Fruit fly (Drosophila melanogaster) whole organism, embryonic: ENCODE data around the gene Dmtn.
A peak's percentile ranks its signal among the peaks of the same experiment; 100 is the strongest.

Experiments used
- Antp ChIP-seq: fragments of 200-800 bp; sonication (Bioruptor generic); optimal IDR thresholded peaks from 3 replicates; lab custom pipeline; 2016; ENCODE audit warnings: missing biosample characterization, missing genetic modification characterization
- Atf3 ChIP-seq: fragments of 200-800 bp; sonication (Bioruptor generic); optimal IDR thresholded peaks from 3 replicates; lab custom pipeline; 2016; ENCODE audit warnings: missing biosample characterization, missing genetic modification characterization
- CG10267 ChIP-seq: fragments of 200-800 bp; sonication (Bioruptor generic); optimal IDR thresholded peaks from 2 replicates; lab custom pipeline; 2018; ENCODE audit warnings: missing biosample characterization, mild to moderate bottlenecking, missing genetic modification characterization, moderate library complexity
- CG10543 ChIP-seq: fragments of 200-800 bp; sonication (Bioruptor generic); optimal IDR thresholded peaks from 3 replicates; lab custom pipeline; 2017; ENCODE audit warnings: missing biosample characterization, mild to moderate bottlenecking, missing genetic modification characterization, moderate library complexity
- CG11085 ChIP-seq: fragments of 200-800 bp; sonication (Bioruptor generic); IDR thresholded peaks from 2 replicates; pipeline ENCODE4 v1.3.6; 2022; ENCODE audit warnings: missing biosample characterization, missing genetic modification characterization
- CG11723 ChIP-seq: fragments of 200-800 bp; sonication (Bioruptor generic); optimal IDR thresholded peaks from 2 replicates; lab custom pipeline; 2017; ENCODE audit warnings: missing biosample characterization, mild to moderate bottlenecking, missing genetic modification characterization
- CG13296 ChIP-seq: fragments of 200-800 bp; sonication (Bioruptor generic); optimal IDR thresholded peaks from 3 replicates; lab custom pipeline; 2018; ENCODE audit warnings: missing biosample characterization, mild to moderate bottlenecking, missing genetic modification characterization
- CG30020 ChIP-seq: fragments of 200-800 bp; optimal IDR thresholded peaks from 2 replicates; lab custom pipeline; 2019; ENCODE audit warnings: missing biosample characterization, mild to moderate bottlenecking, missing genetic modification characterization, moderate library complexity
- CG3407 ChIP-seq: fragments of 200-800 bp; sonication (Bioruptor generic); optimal IDR thresholded peaks from 2 replicates; lab custom pipeline; 2018; ENCODE audit warnings: missing biosample characterization, mild to moderate bottlenecking, missing genetic modification characterization
- CG6689 ChIP-seq: fragments of 200-800 bp; sonication (Bioruptor generic); IDR thresholded peaks from 2 replicates; pipeline ENCODE4 v1.3.6; 2022; ENCODE audit warnings: missing biosample characterization, missing genetic modification characterization
- CG6791 ChIP-seq: fragments of 200-800 bp; sonication (Bioruptor generic); IDR thresholded peaks from 3 replicates; pipeline ENCODE4 v1.3.6; 2022; ENCODE audit warnings: missing biosample characterization, missing genetic modification characterization; ENCODE audit not compliant: partially characterized antibody
- CG7987 ChIP-seq: fragments of 200-800 bp; sonication (Bioruptor generic); optimal IDR thresholded peaks from 2 replicates; lab custom pipeline; 2018; ENCODE audit warnings: missing biosample characterization, mild to moderate bottlenecking, missing genetic modification characterization, moderate library complexity
- CTCF ChIP-seq: fragments of 200-800 bp; sonication (Bioruptor generic); optimal IDR thresholded peaks from 2 replicates; lab custom pipeline; 2017; ENCODE audit warnings: missing biosample characterization, mild to moderate bottlenecking, missing genetic modification characterization, moderate library complexity
- Dref ChIP-seq: fragments of 200-800 bp; sonication (Bioruptor generic); IDR thresholded peaks from 2 replicates; pipeline ENCODE4 v1.3.6; 2022; ENCODE audit warnings: missing biosample characterization, missing genetic modification characterization
- Drgx ChIP-seq: fragments of 200-800 bp; sonication (Bioruptor generic); IDR thresholded peaks from 2 replicates; pipeline ENCODE4 v1.3.6; 2022; ENCODE audit warnings: missing biosample characterization, missing genetic modification characterization
- E2f1 ChIP-seq: fragments of 200-800 bp; sonication (Bioruptor generic); IDR thresholded peaks from 2 replicates; pipeline ENCODE4 v1.3.6; 2022; ENCODE audit warnings: missing biosample characterization, missing genetic modification characterization
- ERR ChIP-seq: fragments of 200-800 bp; sonication (Bioruptor generic); optimal IDR thresholded peaks from 2 replicates; lab custom pipeline; 2016; ENCODE audit warnings: missing biosample characterization, missing genetic modification characterization
- H2.0 ChIP-seq: fragments of 200-800 bp; sonication (Bioruptor generic); IDR thresholded peaks from 2 replicates; pipeline ENCODE4 v1.3.6; 2022; ENCODE audit warnings: missing biosample characterization, missing genetic modification characterization
- Hr51 ChIP-seq, 2 experiments: fragments of 200-800 bp; sonication (Bioruptor generic); optimal IDR thresholded peaks; 2 replicates in 1 of 2; 3 replicates in 1 of 2; lab custom pipeline; 2016 to 2018; ENCODE audit warnings: missing biosample characterization in 2 of 2, missing genetic modification characterization in 2 of 2, mild to moderate bottlenecking in 1 of 2, moderate library complexity in 1 of 2
- NFAT ChIP-seq: fragments of 200-800 bp; sonication (Bioruptor generic); IDR thresholded peaks from 2 replicates; pipeline ENCODE4 v1.3.6; 2022; ENCODE audit warnings: missing biosample characterization, missing genetic modification characterization
- Nf-YA ChIP-seq: fragments of 200-800 bp; sonication (Bioruptor generic); IDR thresholded peaks from 2 replicates; pipeline ENCODE4 v1.3.6; 2022; ENCODE audit warnings: missing biosample characterization, missing genetic modification characterization
- Oli ChIP-seq: fragments of 200-800 bp; sonication (Bioruptor generic); optimal IDR thresholded peaks from 2 replicates; lab custom pipeline; 2018; ENCODE audit warnings: missing biosample characterization, mild to moderate bottlenecking, missing genetic modification characterization, moderate library complexity
- Spps ChIP-seq: fragments of 200-800 bp; sonication (Bioruptor generic); optimal IDR thresholded peaks from 2 replicates; lab custom pipeline; 2018; ENCODE audit warnings: missing biosample characterization, mild to moderate bottlenecking, missing genetic modification characterization
- ap ChIP-seq: fragments of 200-800 bp; sonication (Bioruptor generic); IDR thresholded peaks from 2 replicates; pipeline ENCODE4 v1.3.6; 2022; ENCODE audit warnings: missing biosample characterization, missing genetic modification characterization
- chm ChIP-seq: fragments of 200-800 bp; sonication (Bioruptor generic); IDR thresholded peaks from 2 replicates; pipeline ENCODE4 v1.3.6; 2022; ENCODE audit warnings: missing biosample characterization, missing genetic modification characterization
- crol ChIP-seq: fragments of 200-800 bp; sonication (Bioruptor generic); IDR thresholded peaks from 2 replicates; pipeline ENCODE4 v1.3.6; 2022; ENCODE audit warnings: missing biosample characterization, missing genetic modification characterization
- disco-r ChIP-seq: fragments of 200-800 bp; sonication (Bioruptor generic); optimal IDR thresholded peaks from 2 replicates; lab custom pipeline; 2016; ENCODE audit warnings: missing biosample characterization, missing genetic modification characterization
- ewg ChIP-seq: fragments of 200-800 bp; sonication (Bioruptor generic); optimal IDR thresholded peaks from 3 replicates; lab custom pipeline; 2017; ENCODE audit warnings: mild to moderate bottlenecking, missing biosample characterization, missing genetic modification reagents, missing genetic modification characterization
- gce ChIP-seq: fragments of 200-800 bp; sonication (Bioruptor generic); IDR thresholded peaks from 3 replicates; pipeline ENCODE4 v1.3.6; 2022; ENCODE audit warnings: missing biosample characterization, missing genetic modification characterization
- gem ChIP-seq: fragments of 200-800 bp; sonication (Bioruptor generic); optimal IDR thresholded peaks from 2 replicates; lab custom pipeline; 2019; ENCODE audit warnings: missing biosample characterization, mild to moderate bottlenecking, missing genetic modification characterization, moderate library complexity
- ham ChIP-seq: fragments of 200-800 bp; sonication (Bioruptor generic); IDR thresholded peaks from 2 replicates; pipeline ENCODE4 v1.3.6; 2022; ENCODE audit warnings: missing biosample characterization, missing genetic modification characterization
- hbn ChIP-seq: fragments of 200-800 bp; sonication (Bioruptor generic); IDR thresholded peaks from 2 replicates; pipeline ENCODE4 v1.3.6; 2022; ENCODE audit warnings: missing biosample characterization, missing genetic modification characterization; ENCODE audit not compliant: partially characterized antibody
- inv ChIP-seq: fragments of 200-800 bp; sonication (Bioruptor generic); IDR thresholded peaks from 2 replicates; pipeline ENCODE4 v1.3.6; 2022; ENCODE audit warnings: missing biosample characterization, missing genetic modification characterization; ENCODE audit not compliant: partially characterized antibody
- klu ChIP-seq: fragments of 200-800 bp; sonication (Bioruptor generic); IDR thresholded peaks from 2 replicates; pipeline ENCODE4 v1.3.6; 2022; ENCODE audit warnings: missing biosample characterization, missing genetic modification characterization
- mirr ChIP-seq: fragments of 200-800 bp; sonication (Bioruptor generic); optimal IDR thresholded peaks from 3 replicates; lab custom pipeline; 2018; ENCODE audit warnings: missing biosample characterization, mild to moderate bottlenecking, missing genetic modification characterization
- odd ChIP-seq: fragments of 200-800 bp; sonication (Bioruptor generic); optimal IDR thresholded peaks from 2 replicates; lab custom pipeline; 2017; ENCODE audit warnings: missing biosample characterization, mild to moderate bottlenecking, missing genetic modification characterization
- pfk ChIP-seq: fragments of 200-800 bp; sonication (Bioruptor generic); optimal IDR thresholded peaks from 2 replicates; lab custom pipeline; 2018; ENCODE audit warnings: missing biosample characterization, mild to moderate bottlenecking, missing genetic modification characterization, moderate library complexity
- pho ChIP-seq: fragments of 200-800 bp; sonication (Bioruptor generic); optimal IDR thresholded peaks from 2 replicates; lab custom pipeline; 2016; ENCODE audit warnings: missing biosample characterization, missing genetic modification characterization
- pros ChIP-seq: fragments of 200-800 bp; sonication (Bioruptor generic); optimal IDR thresholded peaks from 3 replicates; lab custom pipeline; 2019; ENCODE audit warnings: missing biosample characterization, mild to moderate bottlenecking, missing genetic modification characterization, moderate library complexity
- pzg ChIP-seq: fragments of 200-800 bp; sonication (Bioruptor generic); optimal IDR thresholded peaks from 3 replicates; lab custom pipeline; 2018; ENCODE audit warnings: missing biosample characterization, mild to moderate bottlenecking, missing genetic modification characterization, moderate library complexity
- stwl ChIP-seq: fragments of 200-800 bp; sonication (Bioruptor generic); optimal IDR thresholded peaks from 3 replicates; lab custom pipeline; 2018; ENCODE audit warnings: missing biosample characterization, mild to moderate bottlenecking, missing genetic modification characterization, moderate library complexity
- toy ChIP-seq: fragments of 200-800 bp; sonication (Bioruptor generic); IDR thresholded peaks from 2 replicates; pipeline ENCODE4 v1.3.6; 2022; ENCODE audit warnings: missing biosample characterization, missing genetic modification characterization
- unc-4 ChIP-seq: fragments of 200-800 bp; sonication (Bioruptor generic); IDR thresholded peaks from 2 replicates; pipeline ENCODE4 v1.3.6; 2022; ENCODE audit warnings: missing biosample characterization, missing genetic modification characterization; ENCODE audit not compliant: partially characterized antibody
- wor ChIP-seq: fragments of 200-800 bp; sonication (Bioruptor generic); IDR thresholded peaks from 2 replicates; pipeline ENCODE4 v1.3.6; 2022; ENCODE audit warnings: missing biosample characterization, missing genetic modification characterization
- zen2 ChIP-seq: fragments of 200-800 bp; sonication (Bioruptor generic); IDR thresholded peaks from 3 replicates; pipeline ENCODE4 v1.3.6; 2022; ENCODE audit warnings: missing biosample characterization, missing genetic modification characterization; ENCODE audit not compliant: partially characterized antibody

Dmtn gene

DNA sequence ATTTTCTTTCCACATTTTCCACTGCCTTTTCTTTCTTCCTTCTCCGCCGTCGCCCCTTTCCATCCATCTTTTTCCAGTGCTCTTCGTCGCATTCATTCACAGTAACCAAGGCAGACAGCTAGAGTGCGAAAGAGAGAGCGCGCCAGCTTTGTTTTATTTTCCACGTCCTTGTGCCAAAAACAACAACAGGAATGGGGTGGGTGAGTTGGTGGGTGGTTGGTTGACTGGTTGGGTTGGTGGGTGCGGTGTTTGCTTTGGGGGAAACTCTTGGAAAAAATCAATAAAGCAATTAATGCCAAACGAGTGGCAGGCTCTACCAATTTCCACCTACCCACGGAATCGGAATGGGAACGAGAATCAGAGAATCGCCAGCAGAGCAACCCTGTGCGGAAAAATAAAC lies 24.5 kb upstream of the Dmtn start (continued):
- TF ChIP-seq CG10543 (GFP tag; lab: Kevin White, UChicago) (peak; percentile 12), zen2 (GFP tag; lab: Robert Waterston, UW) (no peak), ham (no peak)

DNA sequence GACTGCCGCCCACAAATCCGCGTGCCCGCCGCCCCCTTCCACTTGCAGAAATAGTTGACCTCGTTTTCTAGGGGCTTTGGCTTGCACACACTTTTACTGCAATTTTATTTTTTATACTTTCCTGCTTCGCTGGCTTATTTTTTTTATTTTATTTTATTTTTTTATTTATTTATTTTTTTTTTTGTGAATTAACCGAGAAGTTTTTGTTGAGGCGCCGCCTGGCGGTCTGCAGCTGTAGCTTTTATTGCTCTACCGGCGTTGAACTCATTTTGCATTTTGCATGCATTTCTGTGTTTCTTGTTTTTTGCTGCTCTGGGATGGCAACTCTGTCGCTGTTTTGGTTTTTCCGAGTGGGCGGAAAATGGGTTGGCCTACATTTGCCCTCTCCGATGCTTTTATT lies 24.0 kb upstream of the Dmtn start:
- TF ChIP-seq Drgx (GFP tag; lab: Robert Waterston, UW) (peak; percentile 60), CTCF (GFP tag; lab: Kevin White, UChicago) (peak; percentile 80), Dref (GFP tag; lab: Robert Waterston, UW) (no peak), pros (no peak)

DNA sequence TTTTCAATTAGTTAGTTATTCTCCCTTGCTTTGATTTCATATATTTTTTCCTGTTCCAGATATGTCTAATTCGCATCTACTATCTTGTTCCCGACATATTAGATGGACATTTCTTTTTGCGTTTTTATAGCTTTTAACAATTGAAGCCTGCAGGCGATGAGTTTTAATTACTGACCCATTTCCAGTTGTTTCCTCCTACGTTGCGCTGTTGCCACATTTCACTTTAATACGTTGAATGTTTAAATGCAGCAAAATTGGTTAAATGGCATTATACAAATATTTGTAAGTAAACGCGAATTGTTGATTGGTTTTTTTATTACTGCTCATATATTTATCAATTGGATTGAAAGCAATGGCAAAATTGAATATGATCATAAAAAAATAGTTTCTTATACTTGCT lies 23.2 kb upstream of the Dmtn start:
- TF ChIP-seq ap (GFP tag; lab: Robert Waterston, UW) (no peak), gce (GFP tag; lab: Robert Waterston, UW) (no peak), CG3407 (GFP tag; lab: Kevin White, UChicago) (peak; percentile 99), pfk (GFP tag; lab: Kevin White, UChicago) (peak; percentile 6)

- TF ChIP-seq CG13296 (GFP tag; lab: Kevin White, UChicago) (peak; percentile 9), ewg (peak; percentile 55), Nf-YA (GFP tag; lab: Robert Waterston, UW) (peak; percentile 65), E2f1 (GFP tag; lab: Robert Waterston, UW) (peak; percentile 63; the same call in 1 of the 2 replicates), Oli (peak; percentile 58), CG6689 (peak; percentile 79), inv (no peak), gem (tag; lab: Kevin White, UChicago) (peak; percentile 82), mirr (GFP tag; lab: Kevin White, UChicago) (no peak), Hr51 (GFP tag; optimal IDR thresholded peaks at IDR 0.05; lab: Kevin White, UChicago) (peak; percentile 14 to 77), wor (GFP tag; lab: Robert Waterston, UW) (peak; percentile 34; the same call in 1 of the 2 replicates), Atf3 (GFP tag; lab: Kevin White, UChicago) (no peak), CG30020 (tag; lab: Kevin White, UChicago) (no peak), NFAT (GFP tag; lab: Robert Waterston, UW) (no peak), disco-r (GFP tag; lab: Kevin White, UChicago) (no peak), chm (GFP tag; lab: Robert Waterston, UW) (no peak), pho (GFP tag; lab: Kevin White, UChicago) (peak; percentile 11), CG7987 (GFP tag; lab: Kevin White, UChicago) (peak; percentile 17), toy (GFP tag; lab: Robert Waterston, UW) (no peak), CG11085 (GFP tag; lab: Robert Waterston, UW) (no peak), stwl (peak; percentile 64), hbn (GFP tag; lab: Robert Waterston, UW) (no peak), unc-4 (GFP tag; lab: Robert Waterston, UW) (no peak), crol (GFP tag; lab: Robert Waterston, UW) (peak; percentile 56), CG10267 (tag; lab: Kevin White, UChicago) (peak; percentile 64), pzg (no peak), ERR (GFP tag; lab: Kevin White, UChicago) (no peak), H2.0 (GFP tag; lab: Robert Waterston, UW) (0 out of 2 replicates have a peak, but pooled peaks have one; percentile 47), Antp (peak; percentile 28), CG6791 (GFP tag; lab: Robert Waterston, UW) (peak; percentile 46; the same call in 1 of the 3 replicates), Spps (peak; percentile 45), odd (peak; percentile 29), CG11723 (GFP tag; lab: Kevin White, UChicago) (peak; percentile 27), klu (GFP tag; lab: Robert Waterston, UW) (no peak)
Observed at dm6 chr3R:6427619-6428378, 22.1 kb upstream of the Dmtn start.
